Fruit fly (Drosophila melanogaster) whole organism, pupa: ENCODE data around the gene CG10089.

Experiments
- CG12605 ChIP-seq: fragments of 200-800 bp; sonication (Bioruptor generic); IDR thresholded peaks from 2 replicates; pipeline ENCODE4 v1.3.6; 2022; ENCODE audit warnings: missing biosample characterization, missing genetic modification characterization
- CG9948 ChIP-seq: fragments of 200-800 bp; sonication (Bioruptor generic); optimal IDR thresholded peaks from 2 replicates; lab custom pipeline; 2018; ENCODE audit warnings: missing biosample characterization, mild to moderate bottlenecking, missing genetic modification characterization, moderate library complexity

dm6 chr3L:13474607-13475006 is at the start of gene CG10089:
- no peak for TF ChIP-seq CG12605 (GFP tag; lab: Robert Waterston, UW)
- TF ChIP-seq CG9948 (tag; lab: Kevin White, UChicago): no peak
